Fruit fly (Drosophila melanogaster): ENCODE measurements around the gene CG14286.

DNA sequence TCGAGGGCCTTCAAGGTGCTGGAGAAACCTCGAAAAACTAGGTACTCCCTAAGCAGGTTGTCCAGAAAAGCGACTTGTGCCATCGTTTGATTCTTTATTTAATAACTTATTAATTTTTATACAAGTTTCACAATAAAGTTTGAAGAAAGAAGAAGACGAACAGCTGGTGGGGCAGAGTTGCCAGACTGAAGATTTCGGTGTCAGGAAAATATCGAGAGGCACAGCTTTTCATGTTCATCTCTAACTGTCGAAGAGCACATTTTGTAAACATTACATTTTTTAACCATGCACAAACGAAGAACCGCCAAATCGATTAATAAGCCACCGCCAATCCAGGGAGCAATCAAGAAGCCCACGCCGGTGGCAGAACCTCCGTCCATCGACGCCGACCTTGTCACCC, at the start of gene CG14286, which contains the start of gene CG6005:
- no peak for TF ChIP-seq h (optimal IDR thresholded peaks at IDR 0.05)
- TF ChIP-seq Myc (optimal IDR thresholded peaks at IDR 0.05): no peak
